Worm (Caenorhabditis elegans) whole organism, L1 larva: ENCODE measurements around the gene Y60A3A.16.

Experiments used
- alr-1 ChIP-seq: fragments of 200-800 bp; sonication (Bioruptor generic); optimal IDR thresholded peaks from 2 replicates; lab custom pipeline; 2018; ENCODE audit warnings: borderline replicate concordance, mild to moderate bottlenecking, missing genetic modification characterization, missing compliant biosample characterization
- lin-13 ChIP-seq: fragments of 150-350 bp; optimal IDR thresholded peaks from 2 replicates; lab custom pipeline; 2014; ENCODE audit warnings: missing biosample characterization, missing genetic modification reagents, missing genetic modification characterization
- tbx-2 ChIP-seq: sonication (generic microtip); optimal IDR thresholded peaks from 2 replicates; lab custom pipeline; 2016; ENCODE audit warnings: missing genetic modification characterization, missing compliant biosample characterization

- TF ChIP-seq lin-13 (GFP tag; lab: Kevin White, UChicago) (no peak), alr-1 (no peak), tbx-2 (tag; lab: Kevin White, UChicago) (no peak)
Observed at ce11 chrV:19907365-19907764, 15.1 kb downstream of the Y60A3A.16 start, which contains the start of gene fars-2.
